Worm (Caenorhabditis elegans): Measurements from ENCODE around the gene F49H6.15.

DNA sequence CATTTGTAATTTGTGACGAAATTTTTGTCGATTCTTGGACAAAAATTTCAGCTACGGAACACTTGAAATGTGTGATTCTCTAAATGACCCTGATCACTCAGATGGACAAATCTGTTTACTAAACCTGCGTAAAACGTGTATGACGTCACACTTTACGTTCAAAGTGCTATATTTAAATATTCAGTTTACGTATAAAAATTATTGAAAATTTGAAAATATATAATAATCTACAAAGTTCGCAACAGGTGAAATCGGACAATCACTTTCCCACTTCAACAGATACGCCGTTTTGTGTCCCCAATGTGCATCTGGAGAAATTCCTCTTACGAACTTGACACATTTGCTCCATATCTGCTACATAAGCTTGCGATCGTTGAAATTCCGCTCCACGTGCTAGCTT, 21.0 kb downstream of the F49H6.15 start, which contains the start of gene srh-131:
- TF ChIP-seq ama-1 (optimal IDR thresholded peaks at IDR 0.05) (no peak), fkh-10 (GFP tag; optimal IDR thresholded peaks at IDR 0.05) (no peak), lin-39 (tag; optimal IDR thresholded peaks at IDR 0.05) (no peak), nhr-11 (tag; optimal IDR thresholded peaks at IDR 0.05) (no peak)

Data from whole organism, L3 larva.